Worm (Caenorhabditis elegans): Measurements from ENCODE around the gene K06H6.2.

DNA sequence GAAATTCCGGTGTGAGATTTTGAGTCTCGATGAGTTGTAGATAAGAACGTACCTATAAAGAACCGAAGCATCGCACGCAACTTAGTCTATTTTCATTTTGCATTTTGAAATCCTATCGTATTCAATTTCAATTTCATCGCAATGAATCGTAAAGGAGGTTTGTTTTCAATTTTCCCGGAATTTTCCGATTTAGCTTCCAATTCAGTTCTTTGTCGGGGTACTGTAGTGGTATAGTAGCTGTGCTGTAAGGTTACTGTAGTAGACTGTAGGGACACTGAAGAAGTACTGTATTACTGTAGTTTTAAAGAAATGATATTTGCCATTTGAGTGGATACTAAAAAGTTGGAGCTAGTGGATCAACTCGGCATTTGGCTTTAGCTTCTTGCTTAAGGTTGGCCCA is 14.2 kb downstream of the K06H6.2 start:
- TF ChIP-seq aha-1 (tag) (peak; percentile 71), tag-97 (GFP tag; IDR thresholded peaks at IDR 0.05) (no peak), pqm-1 (tag; optimal IDR thresholded peaks at IDR 0.05) (no peak)

Data from whole organism, L4 larva.